Fruit fly (Drosophila melanogaster) whole organism: Measurements from ENCODE around the gene Ccp84Af.

Source experiments
- CG8478 ChIP-seq: fragments of >200 bp; optimal IDR thresholded peaks from 2 replicates; lab custom pipeline; 2018; ENCODE audit warnings: inconsistent platforms
- Dll ChIP-seq: fragments of >200 bp; optimal IDR thresholded peaks from 2 replicates; lab custom pipeline; 2017
- EcR ChIP-seq, 2 experiments: fragments of >200 bp; optimal IDR thresholded peaks; 2 replicates each; lab custom pipeline; 2017; ENCODE audit warnings: missing biosample characterization in 2 of 2, missing genetic modification characterization in 2 of 2, missing genetic modification reagents in 2 of 2
- pan ChIP-seq: fragments of >200 bp; optimal IDR thresholded peaks from 2 replicates; lab custom pipeline; 2017
- psq ChIP-seq: fragments of >200 bp; optimal IDR thresholded peaks from 2 replicates; lab custom pipeline; 2017
- usp ChIP-seq: fragments of >200 bp; optimal IDR thresholded peaks from 2 replicates; lab custom pipeline; 2017; ENCODE audit warnings: missing biosample characterization, missing genetic modification characterization, mixed read lengths

Ccp84Af gene

dm6 chr3R:6664371-6665116 is 25.5 kb downstream of the Ccp84Af start:
- TF ChIP-seq pan (lab: Kevin White, UChicago) (no peak), EcR (GFP tag; optimal IDR thresholded peaks at IDR 0.05; lab: Kevin White, UChicago) (no peak), usp (GFP tag; lab: Kevin White, UChicago) (no peak), psq (lab: Kevin White, UChicago) (no peak), CG8478 (lab: Kevin White, UChicago) (no peak), Dll (no peak)

- TF ChIP-seq CG8478 (lab: Kevin White, UChicago) (no peak), psq (lab: Kevin White, UChicago) (no peak), Dll (no peak), usp (GFP tag; lab: Kevin White, UChicago) (no peak), EcR (GFP tag; optimal IDR thresholded peaks at IDR 0.05; lab: Kevin White, UChicago) (no peak), pan (lab: Kevin White, UChicago) (no peak)
Observed at dm6 chr3R:6663289-6663666, 26.8 kb downstream of the Ccp84Af start.

dm6 chr3R:6662613-6663288 is 27.3 kb downstream of the Ccp84Af start:
- no peak for TF ChIP-seq EcR (GFP tag; optimal IDR thresholded peaks at IDR 0.05; lab: Kevin White, UChicago)
- no peak for TF ChIP-seq pan (lab: Kevin White, UChicago)
- no peak for TF ChIP-seq usp (GFP tag; lab: Kevin White, UChicago)
- TF ChIP-seq CG8478 (lab: Kevin White, UChicago), result no peak
- no peak for TF ChIP-seq psq (lab: Kevin White, UChicago)
- TF ChIP-seq Dll, result no peak

dm6 chr3R:6659941-6660340 is 30.1 kb downstream of the Ccp84Af start, which contains the start of gene agt:
agt (minus strand) TSS chr3R:6660100.
- TF ChIP-seq psq (lab: Kevin White, UChicago) (no peak), pan (lab: Kevin White, UChicago) (no peak), usp (GFP tag; lab: Kevin White, UChicago) (no peak), EcR (GFP tag; optimal IDR thresholded peaks at IDR 0.05; lab: Kevin White, UChicago) (no peak), Dll (no peak), CG8478 (lab: Kevin White, UChicago) (no peak)

dm6 chr3R:6657278-6658246 is 32.5 kb downstream of the Ccp84Af start, which contains the start of the genes CG1307 and twr:
CG1307 (minus strand) TSS chr3R:6657442.
twr (plus strand) TSS chr3R:6657882.
- no peak for TF ChIP-seq pan (lab: Kevin White, UChicago)
- TF ChIP-seq EcR (GFP tag; optimal IDR thresholded peaks at IDR 0.05; lab: Kevin White, UChicago), result no peak
- no peak for TF ChIP-seq CG8478 (lab: Kevin White, UChicago)
- TF ChIP-seq usp (GFP tag; lab: Kevin White, UChicago), result no peak
- TF ChIP-seq psq (lab: Kevin White, UChicago), result no peak
- no peak for TF ChIP-seq Dll

- TF ChIP-seq EcR (GFP tag; optimal IDR thresholded peaks at IDR 0.05; lab: Kevin White, UChicago) (no peak), Dll (no peak), pan (lab: Kevin White, UChicago) (no peak)
Observed at dm6 chr3R:6646740-6647139, 43.3 kb downstream of the Ccp84Af start, which contains the start of gene Taf1. Taf1 (plus strand) TSS chr3R:6646889.

dm6 chr3R:6644334-6644733 is 45.7 kb downstream of the Ccp84Af start, which contains the start of gene Ass:
Ass (minus strand) TSS chr3R:6644434.
- TF ChIP-seq usp (GFP tag; lab: Kevin White, UChicago) (no peak), Dll (no peak), pan (lab: Kevin White, UChicago) (no peak), psq (lab: Kevin White, UChicago) (no peak), CG8478 (lab: Kevin White, UChicago) (no peak), EcR (GFP tag; optimal IDR thresholded peaks at IDR 0.05; lab: Kevin White, UChicago) (no peak)

dm6 chr3R:6640932-6641331 is 49.1 kb downstream of the Ccp84Af start, which contains the start of gene CG31286:
CG31286 (plus strand) TSS chr3R:6641232.
- TF ChIP-seq Dll (no peak), EcR (GFP tag; optimal IDR thresholded peaks at IDR 0.05; lab: Kevin White, UChicago) (no peak), CG8478 (lab: Kevin White, UChicago) (no peak)
